Worm (Caenorhabditis elegans): ENCODE results near the gene T26A8.3.
A peak's percentile ranks its signal among the peaks of the same experiment; 100 is the strongest.

The T26A8.3 gene

DNA sequence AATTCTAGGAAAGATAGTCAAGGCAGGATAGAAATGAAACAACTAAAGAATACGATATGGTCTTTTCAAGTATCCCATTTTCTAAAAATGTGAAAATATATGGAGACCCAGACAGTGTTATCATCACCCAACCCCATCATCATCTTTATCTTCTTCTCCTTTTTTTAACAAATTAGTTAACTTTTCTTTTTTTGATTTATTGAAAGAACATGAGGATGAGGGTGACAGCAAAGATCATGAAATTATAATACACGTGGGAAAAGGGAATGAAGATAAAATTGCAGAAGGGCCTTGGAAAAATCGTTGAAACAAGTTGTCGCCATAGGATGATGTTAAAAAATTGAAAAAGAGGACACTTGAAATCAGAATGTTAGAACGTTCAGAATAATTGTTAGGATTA lies 37.8 kb upstream of the T26A8.3 start:
- no peak for TF ChIP-seq lin-39 (tag; optimal IDR thresholded peaks at IDR 0.05)
- no peak for TF ChIP-seq elt-3 (tag; optimal IDR thresholded peaks at IDR 0.05)

DNA sequence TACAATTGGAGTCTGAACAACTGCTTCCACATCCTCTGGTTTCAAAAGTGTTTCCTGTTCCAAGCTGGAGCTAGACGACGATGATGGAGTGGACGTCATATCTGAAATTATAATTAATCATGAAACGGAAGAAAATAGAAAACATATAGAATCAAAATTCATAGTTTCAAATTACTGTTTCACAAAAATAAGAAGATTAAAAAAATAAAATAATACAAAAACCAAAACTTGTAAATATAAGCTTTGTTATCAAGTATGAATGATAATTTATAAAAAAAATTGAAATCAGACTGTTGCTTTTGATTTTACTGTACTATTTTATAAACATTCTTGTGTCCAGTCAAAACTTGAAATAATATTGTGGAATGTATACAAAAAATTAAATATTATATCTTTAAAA lies 37.3 kb upstream of the T26A8.3 start, which contains the start of gene str-176:
Gene str-176 (minus strand): TSS at position 101 of the 400 bp plus-strand sequence.
- TF ChIP-seq nhr-237 (tag; optimal IDR thresholded peaks at IDR 0.05) (no peak), tbx-2 (tag; optimal IDR thresholded peaks at IDR 0.05) (no peak), egl-27 (tag; optimal IDR thresholded peaks at IDR 0.05) (no peak), ama-1 (optimal IDR thresholded peaks at IDR 0.05) (no peak), fkh-2 (tag; optimal IDR thresholded peaks at IDR 0.05) (no peak), jun-1 (tag; optimal IDR thresholded peaks at IDR 0.05) (no peak), aly-2 (tag; optimal IDR thresholded peaks at IDR 0.05) (no peak), ceh-16 (tag; optimal IDR thresholded peaks at IDR 0.05) (no peak), nhr-25 (tag; optimal IDR thresholded peaks at IDR 0.05) (no peak), lin-39 (tag; optimal IDR thresholded peaks at IDR 0.05) (no peak), nhr-12 (tag; optimal IDR thresholded peaks at IDR 0.05) (no peak), lsy-12 (tag; optimal IDR thresholded peaks at IDR 0.05) (no peak), nhr-43 (tag; optimal IDR thresholded peaks at IDR 0.05; ENCODE audit: poor library complexity, severe bottlenecking) (no peak)

DNA sequence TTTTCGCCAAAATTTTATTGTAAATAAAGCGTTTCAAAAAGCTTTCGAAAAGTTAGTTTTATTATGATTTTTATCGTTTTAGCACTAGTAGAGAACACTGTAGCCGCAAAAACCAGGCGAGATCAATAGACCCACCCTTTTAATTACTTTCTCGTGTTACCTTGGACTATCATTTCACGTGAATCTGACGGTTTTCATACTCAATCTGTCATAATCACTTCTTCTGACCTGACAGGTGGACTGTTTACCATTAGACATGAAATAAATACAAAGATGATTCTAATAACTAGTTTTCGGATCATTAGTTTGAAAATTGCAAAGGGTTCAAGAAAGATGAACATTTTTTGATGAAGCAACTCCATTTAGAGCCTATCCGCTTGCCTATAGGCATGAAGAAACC lies 36.6 kb upstream of the T26A8.3 start:
- TF ChIP-seq fos-1 (tag; optimal IDR thresholded peaks at IDR 0.05) (no peak), egl-27 (tag; optimal IDR thresholded peaks at IDR 0.05) (peak; percentile 41), unc-62 (GFP tag; optimal IDR thresholded peaks at IDR 0.05) (peak; percentile 80), zag-1 (tag; optimal IDR thresholded peaks at IDR 0.05) (no peak), nhr-25 (tag; optimal IDR thresholded peaks at IDR 0.05) (peak; percentile 64), nhr-43 (tag; optimal IDR thresholded peaks at IDR 0.05; ENCODE audit: poor library complexity, severe bottlenecking) (peak; percentile 11), nhr-23 (tag; optimal IDR thresholded peaks at IDR 0.05) (peak; percentile 70), mdl-1 (tag; optimal IDR thresholded peaks at IDR 0.05) (peak; percentile 37)

DNA sequence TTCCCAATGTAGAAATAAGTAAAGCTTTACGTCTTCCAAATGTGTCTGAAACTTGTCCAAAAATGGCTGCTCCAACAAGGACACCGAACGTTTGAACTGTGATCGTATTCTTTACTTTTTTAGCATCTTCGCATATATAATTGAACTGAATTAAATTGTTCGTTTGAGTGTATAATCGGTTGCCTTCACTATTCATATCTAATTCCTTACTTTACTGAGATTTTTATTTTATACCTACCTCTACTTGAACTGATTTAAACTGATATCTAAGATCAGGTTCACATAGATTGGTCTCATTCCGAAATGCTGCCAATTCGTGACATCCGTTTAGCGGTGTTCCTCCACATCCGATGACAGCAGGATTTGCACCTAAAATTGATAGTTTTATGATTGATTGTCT lies 35.9 kb upstream of the T26A8.3 start:
- TF ChIP-seq ceh-9 (tag; optimal IDR thresholded peaks at IDR 0.05) (no peak), elt-3 (tag; optimal IDR thresholded peaks at IDR 0.05) (no peak), ceh-16 (tag; optimal IDR thresholded peaks at IDR 0.05) (no peak), fkh-2 (tag; optimal IDR thresholded peaks at IDR 0.05) (no peak), lin-15B (tag; optimal IDR thresholded peaks at IDR 0.05) (no peak), nfya-1 (tag; optimal IDR thresholded peaks at IDR 0.05; ENCODE audit: insufficient read depth) (no peak), pqm-1 (tag; optimal IDR thresholded peaks at IDR 0.05) (no peak), elt-1 (tag; optimal IDR thresholded peaks at IDR 0.05) (no peak), lsy-12 (tag; optimal IDR thresholded peaks at IDR 0.05) (no peak), nhr-77 (tag; optimal IDR thresholded peaks at IDR 0.05) (no peak), fos-1 (tag; optimal IDR thresholded peaks at IDR 0.05) (no peak), nhr-12 (tag; optimal IDR thresholded peaks at IDR 0.05) (no peak), R02D3.7 (tag; optimal IDR thresholded peaks at IDR 0.05) (no peak), ama-1 (optimal IDR thresholded peaks at IDR 0.05) (no peak), tbx-2 (tag; optimal IDR thresholded peaks at IDR 0.05) (no peak)

DNA sequence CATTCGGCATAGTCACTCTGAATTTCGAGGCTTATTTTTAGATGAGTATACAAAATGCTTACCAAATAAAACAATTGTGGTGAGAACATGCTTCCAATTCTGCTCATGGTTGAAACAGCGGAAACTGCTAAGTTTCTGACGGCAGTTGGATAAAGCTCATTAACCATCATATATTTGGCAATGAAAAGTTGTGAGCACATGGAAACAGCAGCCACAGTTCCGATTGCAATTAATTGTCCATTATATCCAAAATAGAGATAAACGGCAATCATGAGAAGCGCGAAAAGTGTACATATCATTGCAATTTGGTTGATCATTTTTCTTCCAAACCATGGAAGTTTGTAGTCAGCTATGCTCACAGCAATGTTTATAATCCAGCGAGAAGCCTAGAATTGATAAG lies 34.7 kb upstream of the T26A8.3 start:
- TF ChIP-seq daf-12 (tag; optimal IDR thresholded peaks at IDR 0.05) (no peak), eor-1 (tag; optimal IDR thresholded peaks at IDR 0.05) (no peak), nhr-76 (tag; optimal IDR thresholded peaks at IDR 0.05) (no peak), nhr-28 (tag; optimal IDR thresholded peaks at IDR 0.05) (no peak)

DNA sequence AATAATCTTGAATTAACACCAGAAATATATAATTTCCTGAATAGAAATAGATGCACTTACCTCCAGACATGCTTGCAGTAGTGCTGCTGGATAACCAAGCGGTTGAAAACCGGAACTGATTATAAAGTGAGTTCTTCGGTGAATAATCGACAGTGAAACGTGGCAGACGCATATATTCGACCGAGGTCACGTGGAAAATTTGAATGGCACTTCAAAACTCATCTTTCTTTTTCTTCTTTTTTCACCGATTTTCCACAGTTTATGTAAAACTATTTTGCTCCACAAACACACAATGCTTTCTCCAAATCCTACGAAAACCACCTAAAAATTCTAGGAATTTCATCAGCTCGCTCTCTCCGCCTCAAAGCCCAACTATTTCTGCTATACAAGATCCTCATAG lies 33.8 kb upstream of the T26A8.3 start, which contains the start of gene ant-1.4:
Gene ant-1.4 (minus strand): TSS at position 101 of the 400 bp plus-strand sequence.
- TF ChIP-seq nhr-43 (tag; optimal IDR thresholded peaks at IDR 0.05; ENCODE audit: poor library complexity, severe bottlenecking) (no peak), sea-2 (GFP tag; optimal IDR thresholded peaks at IDR 0.05) (no peak), fos-1 (tag; optimal IDR thresholded peaks at IDR 0.05) (no peak), eor-1 (tag; optimal IDR thresholded peaks at IDR 0.05) (no peak), hmg-11 (tag; optimal IDR thresholded peaks at IDR 0.05) (no peak), nhr-11 (tag; optimal IDR thresholded peaks at IDR 0.05) (no peak), ztf-11 (tag; optimal IDR thresholded peaks at IDR 0.05) (no peak), egl-27 (tag; optimal IDR thresholded peaks at IDR 0.05) (no peak), fkh-2 (tag; optimal IDR thresholded peaks at IDR 0.05) (no peak), skn-1 (tag; optimal IDR thresholded peaks at IDR 0.05) (no peak), egl-5 (tag; optimal IDR thresholded peaks at IDR 0.05) (no peak), zag-1 (tag; optimal IDR thresholded peaks at IDR 0.05) (no peak), nhr-23 (tag; optimal IDR thresholded peaks at IDR 0.05) (no peak), nhr-77 (tag; optimal IDR thresholded peaks at IDR 0.05) (no peak)
